Worm (Caenorhabditis elegans): ENCODE measurements around the gene R03A10.5.

- no peak for TF ChIP-seq mep-1 (tag; optimal IDR thresholded peaks at IDR 0.05)
- no peak for TF ChIP-seq nhr-11 (tag; optimal IDR thresholded peaks at IDR 0.05)
These were observed 40.6 kb downstream of the R03A10.5 start for ce11 chrX:15487162-15487561.
